Worm (Caenorhabditis elegans) whole organism, mixed stage, embryonic: ENCODE data around the gene F35D11.3.

Experiments used
- bed-3 ChIP-seq: fragments of 200-800 bp; sonication (Bioruptor generic); optimal IDR thresholded peaks from 3 replicates; lab custom pipeline; 2018; ENCODE audit warnings: mild to moderate bottlenecking, missing genetic modification characterization, moderate library complexity, missing compliant biosample characterization
- blmp-1 ChIP-seq: fragments of 150-350 bp; optimal IDR thresholded peaks from 2 replicates; lab custom pipeline; 2014; ENCODE audit warnings: missing biosample characterization, missing genetic modification characterization
- elt-3 ChIP-seq: fragments of 150-350 bp; optimal IDR thresholded peaks from 2 replicates; lab custom pipeline; 2014; ENCODE audit warnings: missing biosample characterization, missing genetic modification characterization
- lin-13 ChIP-seq: fragments of 150-350 bp; optimal IDR thresholded peaks from 2 replicates; lab custom pipeline; 2014; ENCODE audit warnings: missing biosample characterization, missing genetic modification characterization
- lin-32 ChIP-seq: fragments of 200-800 bp; sonication (Bioruptor generic); optimal IDR thresholded peaks from 2 replicates; lab custom pipeline; 2018; ENCODE audit warnings: mild to moderate bottlenecking, missing genetic modification characterization, missing compliant biosample characterization
- mab-5 ChIP-seq: fragments of 150-350 bp; optimal IDR thresholded peaks from 2 replicates; lab custom pipeline; 2014; ENCODE audit warnings: missing biosample characterization, missing genetic modification characterization
- mls-2 ChIP-seq: sonication (generic microtip); optimal IDR thresholded peaks from 2 replicates; lab custom pipeline; 2016; ENCODE audit warnings: mild to moderate bottlenecking, missing genetic modification characterization, moderate library complexity, missing compliant biosample characterization
- nhr-28 ChIP-seq: fragments of 150-350 bp; optimal IDR thresholded peaks from 2 replicates; lab custom pipeline; 2014; ENCODE audit warnings: missing biosample characterization, missing genetic modification characterization
- nhr-76 ChIP-seq: sonication (generic microtip); optimal IDR thresholded peaks from 2 replicates; lab custom pipeline; 2017; ENCODE audit warnings: missing biosample characterization, missing genetic modification characterization
- pha-4 ChIP-seq: fragments of 150-350 bp; optimal IDR thresholded peaks from 2 replicates; lab custom pipeline; 2018; ENCODE audit warnings: missing biosample characterization, missing genetic modification reagents, missing genetic modification characterization
- snpc-4 ChIP-seq: fragments of 150-350 bp; optimal IDR thresholded peaks from 2 replicates; lab custom pipeline; 2014; ENCODE audit warnings: missing biosample characterization, missing genetic modification characterization
- tbx-8 ChIP-seq: fragments of 200-800 bp; sonication (Bioruptor generic); optimal IDR thresholded peaks from 2 replicates; lab custom pipeline; 2018; ENCODE audit warnings: mild to moderate bottlenecking, missing genetic modification characterization, moderate library complexity, missing compliant biosample characterization
- unc-62 ChIP-seq: fragments of 150-350 bp; optimal IDR thresholded peaks from 2 replicates; lab custom pipeline; 2014; ENCODE audit warnings: missing biosample characterization, missing genetic modification reagents, missing genetic modification characterization
- ztf-11 ChIP-seq: fragments of 150-350 bp; optimal IDR thresholded peaks from 2 replicates; lab custom pipeline; 2014; ENCODE audit warnings: missing biosample characterization, missing genetic modification characterization

ce11 chrII:4621650-4622049 lies 13.5 kb downstream of the F35D11.3 start, which contains the start of gene clec-139:
- no peak for TF ChIP-seq nhr-76 (tag; lab: Kevin White, UChicago)
- no peak for TF ChIP-seq mls-2 (tag; lab: Kevin White, UChicago)
- no peak for TF ChIP-seq nhr-28 (tag; lab: Kevin White, UChicago)
- no peak for TF ChIP-seq ztf-11 (tag; lab: Kevin White, UChicago)
- no peak for TF ChIP-seq blmp-1 (tag; lab: Kevin White, UChicago)
- no peak for TF ChIP-seq lin-32 (GFP tag; lab: Kevin White, UChicago)
- no peak for TF ChIP-seq lin-13 (tag; lab: Kevin White, UChicago)
- no peak for TF ChIP-seq unc-62 (GFP tag; lab: Kevin White, UChicago)
- no peak for TF ChIP-seq snpc-4
- no peak for TF ChIP-seq elt-3 (tag; lab: Kevin White, UChicago)
- no peak for TF ChIP-seq bed-3 (GFP tag; lab: Kevin White, UChicago)
- TF ChIP-seq tbx-8 (GFP tag; lab: Kevin White, UChicago), result no peak
- TF ChIP-seq mab-5 (tag; lab: Kevin White, UChicago), result no peak
- TF ChIP-seq pha-4 (tag; lab: Kevin White, UChicago), result no peak
